Fruit fly (Drosophila melanogaster) whole organism, embryonic: ENCODE data around the gene CG42795.

ENCODE experiments used
- Atf3 ChIP-seq: fragments of 200-800 bp; sonication (Bioruptor generic); optimal IDR thresholded peaks from 3 replicates; lab custom pipeline; 2016; ENCODE audit warnings: missing biosample characterization, missing genetic modification characterization
- Awh ChIP-seq: fragments of 200-800 bp; sonication (Bioruptor generic); IDR thresholded peaks from 2 replicates; pipeline ENCODE4, ENCODE4 v1.3.6; 2022; ENCODE audit warnings: missing biosample characterization, missing genetic modification characterization
- Bgb ChIP-seq: fragments of 200-800 bp; sonication (Bioruptor generic); IDR thresholded peaks from 2 replicates; pipeline ENCODE4 v1.3.6; 2022; ENCODE audit warnings: missing biosample characterization, missing genetic modification characterization; ENCODE audit not compliant: partially characterized antibody
- BtbVII ChIP-seq: fragments of 200-800 bp; sonication (Bioruptor generic); optimal IDR thresholded peaks from 3 replicates; lab custom pipeline; 2017; ENCODE audit warnings: missing biosample characterization, mild to moderate bottlenecking, missing genetic modification characterization
- CG1024 ChIP-seq: fragments of 200-800 bp; sonication (Bioruptor generic); IDR thresholded peaks from 2 replicates; pipeline ENCODE4 v1.3.6; 2022; ENCODE audit warnings: missing biosample characterization, missing genetic modification characterization
- CG10431 ChIP-seq: fragments of 200-800 bp; sonication (Bioruptor generic); optimal IDR thresholded peaks from 3 replicates; lab custom pipeline; 2018; ENCODE audit warnings: missing biosample characterization, mild to moderate bottlenecking, missing genetic modification characterization
- CG11456 ChIP-seq: fragments of 200-800 bp; sonication (Bioruptor generic); IDR thresholded peaks from 3 replicates; pipeline ENCODE4 v1.3.6; 2022; ENCODE audit warnings: missing biosample characterization, missing genetic modification characterization
- CG13424 ChIP-seq: fragments of 200-800 bp; sonication (Bioruptor generic); optimal IDR thresholded peaks from 2 replicates; lab custom pipeline; 2019; ENCODE audit warnings: missing biosample characterization, mild to moderate bottlenecking, missing genetic modification characterization, moderate library complexity
- CG14860 ChIP-seq: fragments of 200-800 bp; sonication (Bioruptor generic); IDR thresholded peaks from 3 replicates; pipeline ENCODE4 v1.3.6; 2022; ENCODE audit warnings: missing biosample characterization, missing genetic modification characterization; ENCODE audit not compliant: partially characterized antibody
- CG17568 ChIP-seq: fragments of 200-800 bp; sonication (Bioruptor generic); optimal IDR thresholded peaks from 2 replicates; lab custom pipeline; 2018; ENCODE audit warnings: missing biosample characterization, mild to moderate bottlenecking, missing genetic modification characterization, moderate library complexity
- CG3065 ChIP-seq: fragments of 200-800 bp; sonication (Bioruptor generic); optimal IDR thresholded peaks from 2 replicates; lab custom pipeline; 2016; ENCODE audit warnings: missing biosample characterization, missing genetic modification characterization
- CG31365 ChIP-seq: fragments of 200-800 bp; sonication (Bioruptor generic); optimal IDR thresholded peaks from 2 replicates; lab custom pipeline; 2018; ENCODE audit warnings: missing biosample characterization, mild to moderate bottlenecking, missing genetic modification characterization
- CG31388 ChIP-seq: fragments of 200-800 bp; sonication (Bioruptor generic); optimal IDR thresholded peaks from 2 replicates; lab custom pipeline; 2016; ENCODE audit warnings: missing biosample characterization, missing genetic modification characterization
- CG3726 ChIP-seq: fragments of 200-800 bp; sonication (Bioruptor generic); IDR thresholded peaks from 3 replicates; pipeline ENCODE4, ENCODE4 v1.3.6; 2022; ENCODE audit warnings: missing biosample characterization, missing genetic modification characterization
- CG6654 ChIP-seq: fragments of 200-800 bp; sonication (Bioruptor generic); optimal IDR thresholded peaks from 2 replicates; lab custom pipeline; 2017; ENCODE audit warnings: missing biosample characterization, mild to moderate bottlenecking, missing genetic modification characterization
- CG6683 ChIP-seq: fragments of 200-800 bp; sonication (Bioruptor generic); optimal IDR thresholded peaks from 2 replicates; lab custom pipeline; 2017; ENCODE audit warnings: missing biosample characterization, mild to moderate bottlenecking, missing genetic modification characterization, missing genetic modification reagents
- CG8359 ChIP-seq: fragments of 200-800 bp; sonication (Bioruptor generic); optimal IDR thresholded peaks from 2 replicates; lab custom pipeline; 2017; ENCODE audit warnings: missing biosample characterization, mild to moderate bottlenecking, missing genetic modification characterization, borderline replicate concordance
- CTCF ChIP-seq: fragments of 200-800 bp; sonication (Bioruptor generic); optimal IDR thresholded peaks from 2 replicates; lab custom pipeline; 2017; ENCODE audit warnings: missing biosample characterization, mild to moderate bottlenecking, missing genetic modification characterization, moderate library complexity
- CoRest ChIP-seq: fragments of 200-800 bp; sonication (Bioruptor generic); optimal IDR thresholded peaks from 3 replicates; lab custom pipeline; 2018; ENCODE audit warnings: missing biosample characterization, mild to moderate bottlenecking, missing genetic modification characterization, moderate library complexity
- D19B ChIP-seq: fragments of 200-800 bp; sonication (Bioruptor generic); optimal IDR thresholded peaks from 2 replicates; lab custom pipeline; 2017; ENCODE audit warnings: missing biosample characterization, mild to moderate bottlenecking, missing genetic modification characterization
- Dp ChIP-seq: fragments of 200-800 bp; sonication (Bioruptor generic); optimal IDR thresholded peaks from 2 replicates; lab custom pipeline; 2018; ENCODE audit warnings: missing biosample characterization, mild to moderate bottlenecking, missing genetic modification characterization, moderate library complexity
- Hand ChIP-seq: fragments of 200-800 bp; sonication (Bioruptor generic); optimal IDR thresholded peaks from 2 replicates; lab custom pipeline; 2017; ENCODE audit warnings: mild to moderate bottlenecking, missing biosample characterization, missing genetic modification reagents, missing genetic modification characterization
- Hr78 ChIP-seq, 2 experiments: fragments of 200-800 bp in 1 of 2; fragments of >200 bp in 1 of 2; sonication (Bioruptor generic) in 1 of 2; optimal IDR thresholded peaks; 2 replicates each; lab custom pipeline; 2017 to 2019; ENCODE audit warnings: missing biosample characterization in 2 of 2, missing genetic modification characterization in 2 of 2, mild to moderate bottlenecking in 1 of 2, moderate library complexity in 1 of 2
- Nf-YB ChIP-seq: fragments of 200-800 bp; sonication (Bioruptor generic); optimal IDR thresholded peaks from 3 replicates; lab custom pipeline; 2019; ENCODE audit warnings: missing biosample characterization, mild to moderate bottlenecking, missing genetic modification characterization, moderate library complexity
- Ptx1 ChIP-seq: fragments of 200-800 bp; sonication (Bioruptor generic); IDR thresholded peaks from 2 replicates; pipeline ENCODE4 v1.3.6; 2022; ENCODE audit warnings: missing biosample characterization, missing genetic modification characterization
- Sox100B ChIP-seq: fragments of 200-800 bp; sonication (Bioruptor generic); optimal IDR thresholded peaks from 3 replicates; lab custom pipeline; 2018; ENCODE audit warnings: missing biosample characterization, mild to moderate bottlenecking, missing genetic modification characterization
- TFAM ChIP-seq: fragments of 200-800 bp; sonication (Bioruptor generic); optimal IDR thresholded peaks from 2 replicates; lab custom pipeline; 2017; ENCODE audit warnings: missing biosample characterization, missing genetic modification characterization, inconsistent platforms
- Taf1 ChIP-seq: fragments of 200-800 bp; sonication (Bioruptor generic); IDR thresholded peaks from 2 replicates; pipeline ENCODE4 v1.3.6; 2022; ENCODE audit warnings: missing biosample characterization, missing genetic modification characterization
- Trl ChIP-seq, 3 experiments: fragments of >200 bp in 2 of 3; fragments of 200-800 bp in 1 of 3; sonication (Bioruptor generic) in 1 of 3; optimal IDR thresholded peaks; 2 replicates in 1 of 3; 3 replicates in 2 of 3; lab custom pipeline; 2016 to 2017; ENCODE audit warnings: missing biosample characterization in 1 of 3, missing genetic modification characterization in 1 of 3
- ase ChIP-seq: fragments of 200-800 bp; sonication (Bioruptor generic); IDR thresholded peaks from 3 replicates; pipeline ENCODE4 v1.3.6; 2022; ENCODE audit warnings: missing biosample characterization, missing genetic modification characterization
- bcd ChIP-seq: fragments of 200-800 bp; sonication (Bioruptor generic); optimal IDR thresholded peaks from 2 replicates; lab custom pipeline; 2017; ENCODE audit warnings: missing biosample characterization, mild to moderate bottlenecking, missing genetic modification characterization
- crc ChIP-seq: fragments of 200-800 bp; sonication (Bioruptor generic); optimal IDR thresholded peaks from 2 replicates; lab custom pipeline; 2016; ENCODE audit warnings: missing biosample characterization, missing genetic modification characterization
- dpn ChIP-seq, 2 experiments: fragments of 200-800 bp; sonication (Bioruptor generic); optimal IDR thresholded peaks; 3 replicates each; lab custom pipeline; 2016; ENCODE audit warnings: missing biosample characterization in 2 of 2, missing genetic modification characterization in 2 of 2
- fd96Cb ChIP-seq: fragments of 200-800 bp; sonication (Bioruptor generic); optimal IDR thresholded peaks from 2 replicates; lab custom pipeline; 2018; ENCODE audit warnings: missing biosample characterization, mild to moderate bottlenecking, missing genetic modification characterization, moderate library complexity
- fu2 ChIP-seq: fragments of 200-800 bp; sonication (Bioruptor generic); optimal IDR thresholded peaks from 2 replicates; lab custom pipeline; 2016; ENCODE audit warnings: missing biosample characterization, missing genetic modification characterization
- grn ChIP-seq: fragments of 200-800 bp; sonication (Bioruptor generic); optimal IDR thresholded peaks from 3 replicates; lab custom pipeline; 2017; ENCODE audit warnings: missing biosample characterization, missing genetic modification characterization
- ham ChIP-seq: fragments of 200-800 bp; sonication (Bioruptor generic); IDR thresholded peaks from 2 replicates; pipeline ENCODE4 v1.3.6; 2022; ENCODE audit warnings: missing biosample characterization, missing genetic modification characterization
- hb ChIP-seq: fragments of 200-800 bp; sonication (Bioruptor generic); IDR thresholded peaks from 3 replicates; pipeline ENCODE4 v1.3.6; 2022; ENCODE audit warnings: missing biosample characterization, missing genetic modification characterization; ENCODE audit not compliant: partially characterized antibody
- jing ChIP-seq: fragments of 200-800 bp; sonication (Bioruptor generic); optimal IDR thresholded peaks from 2 replicates; lab custom pipeline; 2018; ENCODE audit warnings: missing biosample characterization, mild to moderate bottlenecking, missing genetic modification characterization
- mld ChIP-seq: fragments of 200-800 bp; sonication (Bioruptor generic); IDR thresholded peaks from 3 replicates; pipeline ENCODE4 v1.3.6; 2022; ENCODE audit warnings: missing biosample characterization, missing genetic modification characterization; ENCODE audit not compliant: partially characterized antibody
- nau ChIP-seq: fragments of 200-800 bp; sonication (Bioruptor generic); optimal IDR thresholded peaks from 3 replicates; lab custom pipeline; 2017; ENCODE audit warnings: missing biosample characterization, mild to moderate bottlenecking, missing genetic modification characterization, missing genetic modification reagents
- prd ChIP-seq, 3 experiments: fragments of >200 bp in 2 of 3; fragments of 200-800 bp in 1 of 3; sonication (Bioruptor generic) in 1 of 3; optimal IDR thresholded peaks in 2 of 3; IDR thresholded peaks in 1 of 3; 2 replicates in 2 of 3; 3 replicates in 1 of 3; pipeline versions ENCODE4 v1.3.6 to Lab custom; 2017 to 2022; ENCODE audit warnings: missing biosample characterization in 1 of 3, missing genetic modification characterization in 1 of 3
- pros ChIP-seq: fragments of 200-800 bp; sonication (Bioruptor generic); optimal IDR thresholded peaks from 3 replicates; lab custom pipeline; 2019; ENCODE audit warnings: missing biosample characterization, mild to moderate bottlenecking, missing genetic modification characterization, moderate library complexity
- scrt ChIP-seq: fragments of 200-800 bp; sonication (Bioruptor generic); optimal IDR thresholded peaks from 2 replicates; lab custom pipeline; 2018; ENCODE audit warnings: missing biosample characterization, mild to moderate bottlenecking, missing genetic modification characterization, moderate library complexity
- slbo ChIP-seq: fragments of 200-800 bp; sonication (Bioruptor generic); IDR thresholded peaks from 2 replicates; pipeline ENCODE4 v1.3.6; 2022; ENCODE audit warnings: missing biosample characterization, missing genetic modification characterization
- sob ChIP-seq: fragments of 200-800 bp; sonication (Bioruptor generic); IDR thresholded peaks from 2 replicates; pipeline ENCODE4 v1.3.6; 2022; ENCODE audit warnings: missing biosample characterization, missing genetic modification characterization
- vvl ChIP-seq: fragments of 200-800 bp; sonication (Bioruptor generic); IDR thresholded peaks from 2 replicates; pipeline ENCODE4 v1.3.6; 2022; ENCODE audit warnings: missing biosample characterization, missing genetic modification characterization

CG42795 gene

dm6 chr3R:10268101-10268864, 42.8 kb downstream of the CG42795 start (continued):
- TF ChIP-seq ham (GFP tag; lab: Robert Waterston, UW) (peak; percentile 51; the same call in 1 of the 2 replicates), hb (GFP tag; lab: Robert Waterston, UW) (no peak), Nf-YB (GFP tag; lab: Kevin White, UChicago) (peak; percentile 61), dpn (GFP tag; optimal IDR thresholded peaks at IDR 0.05; lab: Kevin White, UChicago) (peak; percentile 74 to 76), Awh (GFP tag; lab: Robert Waterston, UW) (peak; percentile 60; the same call in 1 of the 2 replicates), BtbVII (GFP tag; lab: Kevin White, UChicago) (peak; percentile 76), jing (GFP tag; lab: Kevin White, UChicago) (peak; percentile 72), sob (GFP tag; lab: Robert Waterston, UW) (peak; percentile 71), CG11456 (peak; percentile 66; the same call in 1 of the 3 replicates), grn (GFP tag; lab: Kevin White, UChicago) (peak; percentile 66), Trl (optimal IDR thresholded peaks at IDR 0.05; lab: Kevin White, UChicago) (peak in 1 of 2 experiments; percentile 2), Trl (GFP tag; optimal IDR thresholded peaks at IDR 0.05; lab: Kevin White, UChicago) (peak; percentile 46), CG13424 (tag; lab: Kevin White, UChicago) (peak; percentile 88), CG3726 (no peak), Taf1 (GFP tag; lab: Robert Waterston, UW) (peak; percentile 66), Ptx1 (GFP tag; lab: Robert Waterston, UW) (peak; percentile 85), slbo (GFP tag; lab: Robert Waterston, UW) (peak; percentile 86), CG6654 (peak; percentile 58), CG10431 (no peak), Bgb (GFP tag; lab: Robert Waterston, UW) (no peak), Dp (GFP tag; lab: Kevin White, UChicago) (no peak), CG31388 (GFP tag; lab: Kevin White, UChicago) (peak; percentile 45), mld (GFP tag; lab: Robert Waterston, UW) (no peak), CoRest (tag; lab: Kevin White, UChicago) (peak; percentile 92), bcd (GFP tag; lab: Kevin White, UChicago) (peak; percentile 86), CG31365 (no peak), crc (peak; percentile 76), prd (optimal IDR thresholded peaks at IDR 0.05; lab: Kevin White, UChicago) (no peak), prd (GFP tag; IDR thresholded peaks at IDR 0.05; lab: Robert Waterston, UW) (peak; percentile 78), Atf3 (GFP tag; lab: Kevin White, UChicago) (peak; percentile 57), TFAM (peak; percentile 42), fd96Cb (peak; percentile 83), Sox100B (peak; percentile 86), CTCF (GFP tag; lab: Kevin White, UChicago) (peak; percentile 91), vvl (GFP tag; lab: Robert Waterston, UW) (peak; percentile 83), D19B (GFP tag; lab: Kevin White, UChicago) (peak; percentile 70), ase (GFP tag; lab: Robert Waterston, UW) (peak; percentile 61; the same call in 2 of the 3 replicates), Hand (GFP tag; lab: Kevin White, UChicago) (peak; percentile 82), CG1024 (GFP tag; lab: Robert Waterston, UW) (no peak), pros (no peak), Hr78 (GFP tag; optimal IDR thresholded peaks at IDR 0.05; lab: Kevin White, UChicago) (peak in 1 of 2 experiments; percentile 29), fu2 (peak; percentile 82), CG6683 (GFP tag; lab: Kevin White, UChicago) (peak; percentile 75), nau (GFP tag; lab: Kevin White, UChicago) (peak; percentile 79), CG14860 (no peak), CG8359 (GFP tag; lab: Kevin White, UChicago) (peak; percentile 39), scrt (GFP tag; lab: Kevin White, UChicago) (peak; percentile 68), CG17568 (peak; percentile 78), CG3065 (GFP tag; lab: Kevin White, UChicago) (no peak)
